Fruit fly (Drosophila melanogaster) whole organism, embryonic: ENCODE data around the gene CG43062.
A peak's percentile ranks its signal among the peaks of the same experiment; 100 is the strongest.

ENCODE experiments used
- ATbp ChIP-seq: fragments of 200-800 bp; sonication (Bioruptor generic); optimal IDR thresholded peaks from 2 replicates; lab custom pipeline; 2017; ENCODE audit warnings: missing biosample characterization, mild to moderate bottlenecking, missing genetic modification characterization, missing genetic modification reagents
- Abd-B ChIP-seq: fragments of 200-800 bp; sonication (Bioruptor generic); optimal IDR thresholded peaks from 2 replicates; lab custom pipeline; 2018; ENCODE audit warnings: missing biosample characterization, mild to moderate bottlenecking, missing genetic modification characterization, moderate library complexity
- Bdp1 ChIP-seq: fragments of 200-800 bp; sonication (Bioruptor generic); optimal IDR thresholded peaks from 3 replicates; lab custom pipeline; 2016; ENCODE audit warnings: missing biosample characterization, missing genetic modification characterization
- Blimp-1 ChIP-seq: fragments of 200-800 bp; sonication (Bioruptor generic); optimal IDR thresholded peaks from 3 replicates; lab custom pipeline; 2018; ENCODE audit warnings: missing biosample characterization, missing genetic modification characterization, mild to moderate bottlenecking, moderate library complexity, missing genetic modification reagents
- CG11696 ChIP-seq: fragments of 200-800 bp; sonication (Bioruptor generic); IDR thresholded peaks from 2 replicates; pipeline ENCODE4 v1.3.6; 2022; ENCODE audit warnings: missing biosample characterization, missing genetic modification characterization
- CG12391 ChIP-seq: fragments of 200-800 bp; sonication (Bioruptor generic); optimal IDR thresholded peaks from 3 replicates; lab custom pipeline; 2018; ENCODE audit warnings: missing biosample characterization, mild to moderate bottlenecking, missing genetic modification characterization, moderate library complexity
- CG15601 ChIP-seq: fragments of 200-800 bp; sonication (Bioruptor generic); optimal IDR thresholded peaks from 3 replicates; lab custom pipeline; 2019; ENCODE audit warnings: missing biosample characterization, mild to moderate bottlenecking, missing genetic modification characterization, moderate library complexity
- CG15696 ChIP-seq: fragments of 200-800 bp; sonication (Bioruptor generic); optimal IDR thresholded peaks from 2 replicates; lab custom pipeline; 2019; ENCODE audit warnings: missing biosample characterization, mild to moderate bottlenecking, missing genetic modification characterization, moderate library complexity
- CG16863 ChIP-seq: fragments of 200-800 bp; sonication (Bioruptor generic); optimal IDR thresholded peaks from 3 replicates; lab custom pipeline; 2016; ENCODE audit warnings: missing biosample characterization, missing genetic modification characterization
- CG17802 ChIP-seq: fragments of 200-800 bp; sonication (Bioruptor generic); optimal IDR thresholded peaks from 2 replicates; lab custom pipeline; 2018; ENCODE audit warnings: missing biosample characterization, mild to moderate bottlenecking, missing genetic modification characterization, moderate library complexity
- CG32767 ChIP-seq: fragments of 200-800 bp; sonication (Bioruptor generic); IDR thresholded peaks from 2 replicates; pipeline ENCODE4 v1.3.6; 2022; ENCODE audit warnings: missing biosample characterization, missing genetic modification characterization
- CG32772 ChIP-seq: fragments of 200-800 bp; sonication (Bioruptor generic); IDR thresholded peaks from 2 replicates; pipeline ENCODE4 v1.3.6; 2022; ENCODE audit warnings: missing biosample characterization, missing genetic modification characterization
- CG3281 ChIP-seq: fragments of 200-800 bp; sonication (Bioruptor generic); optimal IDR thresholded peaks from 3 replicates; lab custom pipeline; 2017; ENCODE audit warnings: missing biosample characterization, mild to moderate bottlenecking, missing genetic modification characterization
- CG6272 ChIP-seq: fragments of 200-800 bp; sonication (Bioruptor generic); IDR thresholded peaks from 2 replicates; pipeline ENCODE4 v1.3.6; 2022; ENCODE audit warnings: missing biosample characterization, missing genetic modification characterization
- CG7745 ChIP-seq: fragments of 200-800 bp; sonication (Bioruptor generic); optimal IDR thresholded peaks from 2 replicates; lab custom pipeline; 2018; ENCODE audit warnings: missing biosample characterization, mild to moderate bottlenecking, missing genetic modification characterization, moderate library complexity
- CG8924 ChIP-seq: fragments of 200-800 bp; optimal IDR thresholded peaks from 3 replicates; lab custom pipeline; 2019; ENCODE audit warnings: missing biosample characterization, mild to moderate bottlenecking, missing genetic modification characterization, moderate library complexity
- CG9609 ChIP-seq: fragments of 200-800 bp; sonication (Bioruptor generic); optimal IDR thresholded peaks from 3 replicates; lab custom pipeline; 2016; ENCODE audit warnings: missing biosample characterization, missing genetic modification characterization
- Hmx ChIP-seq: fragments of 200-800 bp; sonication (Bioruptor generic); optimal IDR thresholded peaks from 2 replicates; lab custom pipeline; 2016; ENCODE audit warnings: missing biosample characterization, missing genetic modification characterization
- Hr78 ChIP-seq, 2 experiments: fragments of 200-800 bp in 1 of 2; fragments of >200 bp in 1 of 2; sonication (Bioruptor generic) in 1 of 2; optimal IDR thresholded peaks; 2 replicates each; lab custom pipeline; 2017 to 2019; ENCODE audit warnings: missing biosample characterization in 2 of 2, missing genetic modification characterization in 2 of 2, mild to moderate bottlenecking in 1 of 2, moderate library complexity in 1 of 2
- Jarid2 ChIP-seq: fragments of 200-800 bp; sonication (Bioruptor generic); optimal IDR thresholded peaks from 3 replicates; lab custom pipeline; 2017; ENCODE audit warnings: mild to moderate bottlenecking, missing biosample characterization, missing genetic modification reagents, missing genetic modification characterization
- Neu2 ChIP-seq: fragments of 200-800 bp; sonication (Bioruptor generic); optimal IDR thresholded peaks from 3 replicates; lab custom pipeline; 2016; ENCODE audit warnings: missing biosample characterization, missing genetic modification characterization, borderline replicate concordance
- Nf-YA ChIP-seq: fragments of 200-800 bp; sonication (Bioruptor generic); IDR thresholded peaks from 2 replicates; pipeline ENCODE4 v1.3.6; 2022; ENCODE audit warnings: missing biosample characterization, missing genetic modification characterization
- Spps ChIP-seq: fragments of 200-800 bp; sonication (Bioruptor generic); optimal IDR thresholded peaks from 2 replicates; lab custom pipeline; 2018; ENCODE audit warnings: missing biosample characterization, mild to moderate bottlenecking, missing genetic modification characterization
- Sry-β ChIP-seq: fragments of 200-800 bp; sonication (Bioruptor generic); optimal IDR thresholded peaks from 2 replicates; lab custom pipeline; 2018; ENCODE audit warnings: missing biosample characterization, mild to moderate bottlenecking, missing genetic modification characterization, moderate library complexity
- Sry-δ ChIP-seq: fragments of 200-800 bp; sonication (Bioruptor generic); optimal IDR thresholded peaks from 2 replicates; lab custom pipeline; 2016; ENCODE audit warnings: missing biosample characterization, missing genetic modification characterization
- Taf1 ChIP-seq: fragments of 200-800 bp; sonication (Bioruptor generic); IDR thresholded peaks from 2 replicates; pipeline ENCODE4 v1.3.6; 2022; ENCODE audit warnings: missing biosample characterization, missing genetic modification characterization
- Xbp1 ChIP-seq: fragments of 200-800 bp; sonication (Bioruptor generic); optimal IDR thresholded peaks from 3 replicates; lab custom pipeline; 2016; ENCODE audit warnings: missing biosample characterization, mild to moderate bottlenecking, missing genetic modification characterization
- cato ChIP-seq: fragments of 200-800 bp; sonication (Bioruptor generic); optimal IDR thresholded peaks from 2 replicates; lab custom pipeline; 2016; ENCODE audit warnings: missing biosample characterization, missing genetic modification characterization, borderline replicate concordance
- cg ChIP-seq: fragments of 200-800 bp; sonication (Bioruptor generic); optimal IDR thresholded peaks from 3 replicates; lab custom pipeline; 2019; ENCODE audit warnings: missing biosample characterization, mild to moderate bottlenecking, missing genetic modification characterization, moderate library complexity
- corto ChIP-seq: fragments of 200-800 bp; sonication (Bioruptor generic); optimal IDR thresholded peaks from 2 replicates; lab custom pipeline; 2016; ENCODE audit warnings: missing biosample characterization, mild to moderate bottlenecking, missing genetic modification characterization, moderate library complexity
- dysf ChIP-seq: fragments of 200-800 bp; sonication (Bioruptor generic); IDR thresholded peaks from 3 replicates; pipeline ENCODE4 v1.3.6; 2022; ENCODE audit warnings: missing biosample characterization, missing genetic modification characterization
- eyg ChIP-seq: fragments of 200-800 bp; sonication (Bioruptor generic); optimal IDR thresholded peaks from 3 replicates; lab custom pipeline; 2016; ENCODE audit warnings: missing biosample characterization, missing genetic modification characterization
- hth ChIP-seq: fragments of >200 bp; optimal IDR thresholded peaks from 2 replicates; lab custom pipeline; 2017; ENCODE audit warnings: inconsistent platforms
- jigr1 ChIP-seq: fragments of 200-800 bp; sonication (Bioruptor generic); IDR thresholded peaks from 3 replicates; pipeline ENCODE4 v1.3.6; 2022; ENCODE audit warnings: missing biosample characterization, missing genetic modification characterization
- jing ChIP-seq: fragments of 200-800 bp; sonication (Bioruptor generic); optimal IDR thresholded peaks from 2 replicates; lab custom pipeline; 2018; ENCODE audit warnings: missing biosample characterization, mild to moderate bottlenecking, missing genetic modification characterization
- lilli ChIP-seq: fragments of 200-800 bp; sonication (Bioruptor generic); optimal IDR thresholded peaks from 3 replicates; lab custom pipeline; 2016; ENCODE audit warnings: missing biosample characterization, missing genetic modification characterization
- mirr ChIP-seq: fragments of 200-800 bp; sonication (Bioruptor generic); optimal IDR thresholded peaks from 3 replicates; lab custom pipeline; 2018; ENCODE audit warnings: missing biosample characterization, mild to moderate bottlenecking, missing genetic modification characterization
- nerfin-1 ChIP-seq: fragments of 200-800 bp; sonication (Bioruptor generic); optimal IDR thresholded peaks from 3 replicates; lab custom pipeline; 2019; ENCODE audit warnings: missing biosample characterization, mild to moderate bottlenecking, missing genetic modification characterization, moderate library complexity
- ro ChIP-seq: fragments of 200-800 bp; sonication (Bioruptor generic); IDR thresholded peaks from 2 replicates; pipeline ENCODE4 v1.3.6; 2022; ENCODE audit warnings: missing biosample characterization, missing genetic modification characterization
- run ChIP-seq: fragments of 200-800 bp; sonication (Bioruptor generic); optimal IDR thresholded peaks from 3 replicates; lab custom pipeline; 2018; ENCODE audit warnings: missing biosample characterization, mild to moderate bottlenecking, missing genetic modification characterization
- sd ChIP-seq: fragments of 200-800 bp; sonication (Bioruptor generic); optimal IDR thresholded peaks from 3 replicates; lab custom pipeline; 2018; ENCODE audit warnings: missing biosample characterization, mild to moderate bottlenecking, missing genetic modification characterization, moderate library complexity
- sens-2 ChIP-seq: fragments of 200-800 bp; sonication (Bioruptor generic); IDR thresholded peaks from 2 replicates; pipeline ENCODE4 v1.3.6; 2022; ENCODE audit warnings: missing biosample characterization, missing genetic modification characterization
- slbo ChIP-seq: fragments of 200-800 bp; sonication (Bioruptor generic); IDR thresholded peaks from 2 replicates; pipeline ENCODE4 v1.3.6; 2022; ENCODE audit warnings: missing biosample characterization, missing genetic modification characterization
- stwl ChIP-seq: fragments of 200-800 bp; sonication (Bioruptor generic); optimal IDR thresholded peaks from 3 replicates; lab custom pipeline; 2018; ENCODE audit warnings: missing biosample characterization, mild to moderate bottlenecking, missing genetic modification characterization, moderate library complexity
- tio ChIP-seq: fragments of 200-800 bp; sonication (Bioruptor generic); optimal IDR thresholded peaks from 2 replicates; lab custom pipeline; 2017; ENCODE audit warnings: missing biosample characterization, missing genetic modification characterization, inconsistent platforms
- trh ChIP-seq: fragments of 200-800 bp; sonication (Bioruptor generic); optimal IDR thresholded peaks from 2 replicates; lab custom pipeline; 2016; ENCODE audit warnings: missing biosample characterization, missing genetic modification characterization
- ttk ChIP-seq: fragments of 200-800 bp; sonication (Bioruptor generic); IDR thresholded peaks from 2 replicates; pipeline ENCODE4 v2.1.2; 2022; ENCODE audit warnings: missing biosample characterization, missing genetic modification characterization
- tup ChIP-seq: fragments of 200-800 bp; sonication (Bioruptor generic); optimal IDR thresholded peaks from 2 replicates; lab custom pipeline; 2016; ENCODE audit warnings: missing biosample characterization, mild to moderate bottlenecking, missing genetic modification characterization, moderate library complexity
- z ChIP-seq: fragments of 200-800 bp; sonication (Bioruptor generic); IDR thresholded peaks from 3 replicates; pipeline ENCODE4 v1.3.6; 2022; ENCODE audit warnings: missing biosample characterization, missing genetic modification characterization

Gene CG43062

dm6 chr3R:11779357-11780018 lies 29.4 kb downstream of the CG43062 start (continued):
- TF ChIP-seq Hmx (GFP tag; lab: Kevin White, UChicago) (peak; percentile 37), hth (lab: Kevin White, UChicago) (no peak), mirr (GFP tag; lab: Kevin White, UChicago) (no peak), ATbp (peak; percentile 69), CG32767 (GFP tag; lab: Robert Waterston, UW) (no peak; the same call in none of the 2 replicates), nerfin-1 (tag; lab: Kevin White, UChicago) (peak; percentile 61), jigr1 (peak; percentile 32; the same call in 1 of the 3 replicates), corto (GFP tag; lab: Kevin White, UChicago) (peak; percentile 76), dysf (GFP tag; lab: Robert Waterston, UW) (peak; percentile 43; the same call in 1 of the 3 replicates), cato (GFP tag; lab: Kevin White, UChicago) (peak; percentile 67), CG15696 (tag; lab: Kevin White, UChicago) (peak; percentile 86), Xbp1 (GFP tag; lab: Kevin White, UChicago) (peak; percentile 79), CG6272 (no peak; the same call in 1 of the 2 replicates), tio (peak; percentile 79), ro (GFP tag; lab: Robert Waterston, UW) (no peak), sens-2 (GFP tag; lab: Robert Waterston, UW) (0 out of 2 replicates have a peak, but pooled peaks have one; percentile 32), cg (GFP tag; lab: Kevin White, UChicago) (peak; percentile 80), lilli (GFP tag; lab: Kevin White, UChicago) (peak; percentile 61), Spps (tag; lab: Kevin White, UChicago) (peak; percentile 84), CG7745 (tag; lab: Kevin White, UChicago) (no peak), CG17802 (tag; lab: Kevin White, UChicago) (peak; percentile 44), Sry-δ (GFP tag; lab: Kevin White, UChicago) (peak; percentile 1), Sry-β (peak; percentile 60), jing (peak; percentile 78), CG11696 (GFP tag; lab: Robert Waterston, UW) (no peak), slbo (no peak), CG3281 (GFP tag; lab: Kevin White, UChicago) (no peak), Taf1 (GFP tag; lab: Robert Waterston, UW) (no peak), ttk (GFP tag; lab: Robert Waterston, UW) (peak; percentile 51), Jarid2 (no peak), CG8924 (tag; lab: Kevin White, UChicago) (peak; percentile 87), Neu2 (GFP tag; lab: Kevin White, UChicago) (no peak), z (GFP tag; lab: Robert Waterston, UW) (no peak), CG9609 (GFP tag; lab: Kevin White, UChicago) (peak; percentile 20), eyg (no peak), Blimp-1 (GFP tag; lab: Kevin White, UChicago) (no peak), sd (tag; lab: Kevin White, UChicago) (no peak), tup (peak; percentile 26), Nf-YA (GFP tag; lab: Robert Waterston, UW) (no peak), run (tag; lab: Kevin White, UChicago) (peak; percentile 46), CG32772 (0 out of 2 replicates have a peak, but pooled peaks have one; percentile 19), CG16863 (GFP tag; lab: Kevin White, UChicago) (peak; percentile 59), CG12391 (tag; lab: Kevin White, UChicago) (peak; percentile 87), stwl (tag; lab: Kevin White, UChicago) (peak; percentile 23), Abd-B (GFP tag; lab: Kevin White, UChicago) (peak; percentile 81), CG15601 (tag; lab: Kevin White, UChicago) (peak; percentile 87), Hr78 (GFP tag; optimal IDR thresholded peaks at IDR 0.05; lab: Kevin White, UChicago) (peak in 1 of 2 experiments; percentile 14), trh (GFP tag; lab: Kevin White, UChicago) (peak; percentile 24), Bdp1 (GFP tag; lab: Kevin White, UChicago) (peak; percentile 41)
